Worm (Caenorhabditis elegans) whole organism, young adult: ENCODE measurements around the gene ZK792.5.

Experiments used
- B0035.1 ChIP-seq: sonication (generic microtip); optimal IDR thresholded peaks from 2 replicates; lab custom pipeline; 2016; ENCODE audit warnings: missing genetic modification characterization, mild to moderate bottlenecking, missing compliant biosample characterization, missing genotype, missing genetic modification reagents
- F23B12.7 ChIP-seq: sonication (generic microtip); optimal IDR thresholded peaks from 2 replicates; lab custom pipeline; 2017; ENCODE audit warnings: missing genetic modification characterization, mild to moderate bottlenecking, missing compliant biosample characterization, antibody characterized with exemption, moderate library complexity; ENCODE audit not compliant: insufficient read depth
- F33H1.4 ChIP-seq: fragments of 200-800 bp; sonication (Bioruptor generic); IDR thresholded peaks from 2 replicates; pipeline ENCODE4 v1.3.6; 2022; ENCODE audit warnings: missing genetic modification reagents, missing genetic modification characterization, missing compliant biosample characterization
- F57A8.1 ChIP-seq: fragments of 200-800 bp; sonication (Bioruptor generic); optimal IDR thresholded peaks from 2 replicates; lab custom pipeline; 2018; ENCODE audit warnings: mild to moderate bottlenecking, missing genetic modification characterization, moderate library complexity, missing compliant biosample characterization
- Y95B8A.8 ChIP-seq: fragments of 200-800 bp; sonication (Bioruptor generic); IDR thresholded peaks from 2 replicates; pipeline ENCODE4 v1.3.6; 2022; ENCODE audit warnings: missing genetic modification reagents, missing genetic modification characterization, missing compliant biosample characterization
- aptf-2 ChIP-seq: fragments of 200-800 bp; sonication (Bioruptor generic); conservative IDR thresholded peaks from 2 replicates; pipeline ENCODE4 v1.3.6; 2022; ENCODE audit warnings: missing genetic modification reagents, missing genetic modification characterization, missing compliant biosample characterization
- athp-1 ChIP-seq: sonication (generic microtip); optimal IDR thresholded peaks from 2 replicates; lab custom pipeline; 2017; ENCODE audit warnings: mild to moderate bottlenecking, missing genetic modification characterization, missing compliant biosample characterization
- attf-6 ChIP-seq: fragments of 200-800 bp; sonication (Bioruptor generic); IDR thresholded peaks from 2 replicates; pipeline ENCODE4 v1.3.6; 2022; ENCODE audit warnings: missing genetic modification reagents, missing genetic modification characterization, missing compliant biosample characterization
- bed-1 ChIP-seq: fragments of 200-800 bp; sonication (Bioruptor generic); IDR thresholded peaks from 2 replicates; pipeline ENCODE4 v1.3.6; 2022; ENCODE audit warnings: missing genetic modification reagents, missing genetic modification characterization, missing compliant biosample characterization
- cebp-1 ChIP-seq, 2 experiments: fragments of 200-800 bp in 1 of 2; sonication (Bioruptor generic) in 1 of 2; sonication (generic microtip) in 1 of 2; IDR thresholded peaks in 1 of 2; optimal IDR thresholded peaks in 1 of 2; 2 replicates each; pipeline versions ENCODE4 v1.3.6 to Lab custom; 2017 to 2022; ENCODE audit warnings: missing compliant biosample characterization in 2 of 2, missing genetic modification characterization in 2 of 2, mild to moderate bottlenecking in 1 of 2, missing genetic modification reagents in 1 of 2, moderate library complexity in 1 of 2
- ceh-58 ChIP-seq: fragments of 200-800 bp; sonication (Bioruptor generic); IDR thresholded peaks from 2 replicates; pipeline ENCODE4 v1.3.6; 2022; ENCODE audit warnings: missing genetic modification characterization, missing compliant biosample characterization
- ceh-91 ChIP-seq: fragments of 200-800 bp; sonication (Bioruptor generic); IDR thresholded peaks from 2 replicates; pipeline ENCODE4 v1.3.6; 2022; ENCODE audit warnings: missing genetic modification reagents, missing genetic modification characterization, missing compliant biosample characterization
- chd-7 ChIP-seq: sonication (generic microtip); optimal IDR thresholded peaks from 2 replicates; lab custom pipeline; 2016; ENCODE audit warnings: mild to moderate bottlenecking, missing genetic modification characterization, moderate library complexity, missing compliant biosample characterization
- die-1 ChIP-seq: sonication (generic microtip); optimal IDR thresholded peaks from 2 replicates; lab custom pipeline; 2016; ENCODE audit warnings: missing genotype, mild to moderate bottlenecking, missing genetic modification characterization, missing compliant biosample characterization
- dpff-1 ChIP-seq: sonication (generic microtip); optimal IDR thresholded peaks from 2 replicates; lab custom pipeline; 2017; ENCODE audit warnings: mild to moderate bottlenecking, missing genetic modification characterization, missing compliant biosample characterization
- efl-1 ChIP-seq: fragments of 150-350 bp; optimal IDR thresholded peaks from 2 replicates; lab custom pipeline; 2014; ENCODE audit warnings: missing biosample characterization, missing genetic modification reagents, missing genetic modification characterization
- egl-18 ChIP-seq: fragments of 200-800 bp; sonication (Bioruptor generic); IDR thresholded peaks from 2 replicates; pipeline ENCODE4 v1.3.6; 2022; ENCODE audit warnings: missing genetic modification reagents, missing genetic modification characterization, missing compliant biosample characterization
- egl-44 ChIP-seq: fragments of 200-800 bp; sonication (Bioruptor generic); IDR thresholded peaks from 2 replicates; pipeline ENCODE4 v1.3.6; 2022; ENCODE audit warnings: missing genetic modification reagents, missing genetic modification characterization, missing compliant biosample characterization
- him-1 ChIP-seq: sonication (generic microtip); optimal IDR thresholded peaks from 2 replicates; lab custom pipeline; 2016; ENCODE audit warnings: missing genotype, missing genetic modification reagents, missing genetic modification characterization, missing compliant biosample characterization
- hlh-26 ChIP-seq: fragments of 200-800 bp; sonication (Bioruptor generic); conservative IDR thresholded peaks from 2 replicates; pipeline ENCODE4 v1.3.6; 2022; ENCODE audit warnings: missing genetic modification reagents, missing genetic modification characterization, missing compliant biosample characterization
- hsf-1 ChIP-seq: fragments of 200-800 bp; sonication (Bioruptor generic); IDR thresholded peaks from 2 replicates; pipeline ENCODE4 v1.3.6; 2022; ENCODE audit warnings: missing genetic modification reagents, missing genetic modification characterization, missing compliant biosample characterization
- let-607 ChIP-seq, 2 experiments: fragments of 200-800 bp in 1 of 2; sonication (Bioruptor generic) in 1 of 2; sonication (generic microtip) in 1 of 2; optimal IDR thresholded peaks; 2 replicates each; lab custom pipeline; 2016 to 2018; ENCODE audit warnings: mild to moderate bottlenecking in 2 of 2, missing compliant biosample characterization in 2 of 2, missing genetic modification characterization in 2 of 2, moderate library complexity in 2 of 2, missing genotype in 1 of 2
- lin-35 ChIP-seq, 3 experiments: fragments of 150-350 bp in 2 of 3; sonication (generic microtip) in 1 of 3; optimal IDR thresholded peaks; 2 replicates each; lab custom pipeline; 2014 to 2018; ENCODE audit warnings: missing biosample characterization in 3 of 3, missing genetic modification characterization in 3 of 3, missing genetic modification reagents in 3 of 3
- lsl-1 ChIP-seq: fragments of 200-800 bp; sonication (Bioruptor generic); optimal IDR thresholded peaks from 2 replicates; lab custom pipeline; 2018; ENCODE audit warnings: mild to moderate bottlenecking, missing genetic modification characterization, moderate library complexity, missing compliant biosample characterization
- madf-6 ChIP-seq: fragments of 200-800 bp; sonication (Bioruptor generic); IDR thresholded peaks from 2 replicates; pipeline ENCODE4 v1.3.6; 2022; ENCODE audit warnings: missing genetic modification reagents, missing genetic modification characterization, missing compliant biosample characterization
- madf-8 ChIP-seq: fragments of 200-800 bp; sonication (Bioruptor generic); conservative IDR thresholded peaks from 2 replicates; pipeline ENCODE4 v1.3.6; 2022; ENCODE audit warnings: missing genetic modification reagents, missing genetic modification characterization, missing compliant biosample characterization
- mcd-1 ChIP-seq: fragments of 200-800 bp; sonication (Bioruptor generic); IDR thresholded peaks from 2 replicates; pipeline ENCODE4 v1.3.6; 2022; ENCODE audit warnings: missing genetic modification reagents, missing genetic modification characterization, missing compliant biosample characterization
- mxl-1 ChIP-seq: sonication (generic microtip); optimal IDR thresholded peaks from 2 replicates; lab custom pipeline; 2016; ENCODE audit warnings: missing genetic modification characterization, missing compliant biosample characterization
- nfya-1 ChIP-seq: sonication (generic microtip); optimal IDR thresholded peaks from 2 replicates; lab custom pipeline; 2017; ENCODE audit warnings: antibody characterized with exemption, missing compliant biosample characterization, missing genetic modification characterization, borderline replicate concordance; ENCODE audit not compliant: insufficient read depth
- nfyb-1 ChIP-seq: fragments of 200-800 bp; sonication (Bioruptor generic); IDR thresholded peaks from 2 replicates; pipeline ENCODE4 v1.3.6; 2022; ENCODE audit warnings: missing genetic modification reagents, missing genetic modification characterization, missing compliant biosample characterization
- nhr-120 ChIP-seq: fragments of 200-800 bp; sonication (Bioruptor generic); IDR thresholded peaks from 2 replicates; pipeline ENCODE4 v1.3.6; 2022; ENCODE audit warnings: missing genetic modification characterization, missing compliant biosample characterization
- rcor-1 ChIP-seq: fragments of 200-800 bp; sonication (Bioruptor generic); IDR thresholded peaks from 2 replicates; pipeline ENCODE4 v1.3.6; 2022; ENCODE audit warnings: missing genetic modification reagents, missing genetic modification characterization, missing compliant biosample characterization
- rec-8 ChIP-seq, 2 experiments: sonication (generic microtip); optimal IDR thresholded peaks; 2 replicates each; lab custom pipeline; 2016; ENCODE audit warnings: mild to moderate bottlenecking in 2 of 2, missing genetic modification characterization in 2 of 2, missing genetic modification reagents in 2 of 2, missing genotype in 2 of 2, missing biosample characterization in 1 of 2, missing compliant biosample characterization in 1 of 2, moderate library complexity in 1 of 2
- sptf-2 ChIP-seq: fragments of 200-800 bp; sonication (Bioruptor generic); optimal IDR thresholded peaks from 2 replicates; lab custom pipeline; 2018; ENCODE audit warnings: mild to moderate bottlenecking, missing genetic modification characterization, missing compliant biosample characterization
- xnd-1 ChIP-seq: sonication (generic microtip); optimal IDR thresholded peaks from 2 replicates; lab custom pipeline; 2016; ENCODE audit warnings: missing genotype, missing genetic modification reagents, missing genetic modification characterization, missing compliant biosample characterization
- zim-3 ChIP-seq: sonication (generic microtip); optimal IDR thresholded peaks from 2 replicates; lab custom pipeline; 2017; ENCODE audit warnings: mild to moderate bottlenecking, missing genetic modification characterization, moderate library complexity, missing compliant biosample characterization
- ztf-22 ChIP-seq: fragments of 200-800 bp; sonication (Bioruptor generic); optimal IDR thresholded peaks from 2 replicates; lab custom pipeline; 2018; ENCODE audit warnings: mild to moderate bottlenecking, missing genetic modification characterization, moderate library complexity, missing compliant biosample characterization

Gene ZK792.5

DNA sequence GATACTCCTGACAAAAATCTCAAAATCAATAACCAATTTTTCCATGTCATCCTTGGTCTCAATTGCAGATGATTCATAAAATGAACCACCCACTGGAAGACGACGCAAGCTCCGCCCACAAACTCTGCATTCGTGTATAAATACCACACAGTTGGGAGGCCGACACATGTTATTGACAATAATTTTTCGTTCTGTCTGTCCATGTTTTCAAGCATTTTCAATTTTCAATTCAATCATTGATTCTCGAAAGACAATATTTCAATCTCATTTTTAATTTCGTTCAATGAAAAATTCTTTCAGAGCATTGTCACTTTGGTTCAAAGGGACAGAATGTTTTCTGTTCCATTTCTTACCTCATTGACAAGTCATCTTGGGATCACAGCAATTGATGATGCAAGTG, 11.9 kb downstream of the ZK792.5 start, which contains the start of gene inx-9:
Gene inx-9, plus strand, starts transcription at position 301 of the 400 bp plus-strand sequence.
- TF ChIP-seq nfyb-1 (no peak), rec-8 (tag; optimal IDR thresholded peaks at IDR 0.05; lab: Kevin White, UChicago) (no peak), lin-35 (GFP tag; optimal IDR thresholded peaks at IDR 0.05; lab: Kevin White, UChicago) (no peak), cebp-1 (GFP tag; IDR thresholded peaks at IDR 0.05; lab: Robert Waterston, UW) (no peak), cebp-1 (tag; optimal IDR thresholded peaks at IDR 0.05; lab: Kevin White, UChicago) (no peak), mcd-1 (GFP tag; lab: Robert Waterston, UW) (no peak), hsf-1 (GFP tag; lab: Robert Waterston, UW) (no peak), let-607 (tag; optimal IDR thresholded peaks at IDR 0.05; lab: Kevin White, UChicago) (no peak), B0035.1 (no peak), Y95B8A.8 (GFP tag; lab: Robert Waterston, UW) (no peak), zim-3 (tag; lab: Kevin White, UChicago) (no peak), chd-7 (no peak), sptf-2 (GFP tag; lab: Kevin White, UChicago) (no peak), hlh-26 (GFP tag; lab: Robert Waterston, UW) (no peak)

- no peak for TF ChIP-seq rcor-1
- no peak for TF ChIP-seq let-607 (tag; optimal IDR thresholded peaks at IDR 0.05; lab: Kevin White, UChicago)
- TF ChIP-seq F23B12.7 (tag; lab: Kevin White, UChicago), result no peak
- TF ChIP-seq him-1 (tag; lab: Kevin White, UChicago), result no peak
- no peak for TF ChIP-seq ztf-22 (GFP tag; lab: Kevin White, UChicago)
- TF ChIP-seq ceh-58, result no peak
- TF ChIP-seq rec-8 (tag; optimal IDR thresholded peaks at IDR 0.05; lab: Kevin White, UChicago), result no peak
- no peak for TF ChIP-seq nhr-120 (GFP tag; lab: Robert Waterston, UW)
- no peak for TF ChIP-seq attf-6 (GFP tag; lab: Robert Waterston, UW)
- no peak for TF ChIP-seq mxl-1
These were observed 14.4 kb downstream of the ZK792.5 start, which contains the start of gene inx-8 for ce11 chrIV:11673543-11673942. Gene inx-8, plus strand, starts transcription at chrIV:11673843.

DNA sequence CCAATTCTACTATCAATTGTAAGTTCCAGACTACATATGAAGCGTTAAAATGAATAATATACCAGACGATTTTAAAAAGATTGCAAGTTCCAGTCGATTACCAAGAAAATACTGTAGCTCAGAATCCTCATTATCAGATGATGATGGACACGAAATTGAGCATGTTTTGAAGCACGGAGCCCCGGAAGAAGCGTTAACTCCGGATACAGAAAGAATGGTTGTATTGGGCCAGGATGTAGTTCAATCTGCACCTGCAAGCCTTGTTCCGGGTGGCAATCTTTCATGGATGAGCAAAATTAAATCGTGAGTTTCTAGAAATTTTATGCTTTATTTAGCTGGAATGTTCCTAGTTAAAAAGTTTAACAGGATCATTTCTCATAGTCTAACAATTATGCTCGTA, 19.9 kb downstream of the ZK792.5 start, which contains the start of gene atg-4.2:
Gene atg-4.2, plus strand, starts transcription at position 24 of the 400 bp plus-strand sequence.
- TF ChIP-seq F57A8.1 (GFP tag; lab: Kevin White, UChicago) (no peak), egl-44 (GFP tag; lab: Robert Waterston, UW) (no peak), cebp-1 (GFP tag; IDR thresholded peaks at IDR 0.05; lab: Robert Waterston, UW) (no peak), cebp-1 (tag; optimal IDR thresholded peaks at IDR 0.05; lab: Kevin White, UChicago) (no peak), nhr-120 (GFP tag; lab: Robert Waterston, UW) (no peak)

ce11 chrIV:11665010-11665409, 22.9 kb downstream of the ZK792.5 start, which contains the start of gene ZK809.9:
Gene ZK809.9, plus strand, starts transcription at chrIV:11665310.
- TF ChIP-seq athp-1, result no peak
- no peak for TF ChIP-seq aptf-2 (GFP tag; lab: Robert Waterston, UW)
- TF ChIP-seq egl-18 (GFP tag; lab: Robert Waterston, UW), result no peak
- no peak for TF ChIP-seq bed-1

DNA sequence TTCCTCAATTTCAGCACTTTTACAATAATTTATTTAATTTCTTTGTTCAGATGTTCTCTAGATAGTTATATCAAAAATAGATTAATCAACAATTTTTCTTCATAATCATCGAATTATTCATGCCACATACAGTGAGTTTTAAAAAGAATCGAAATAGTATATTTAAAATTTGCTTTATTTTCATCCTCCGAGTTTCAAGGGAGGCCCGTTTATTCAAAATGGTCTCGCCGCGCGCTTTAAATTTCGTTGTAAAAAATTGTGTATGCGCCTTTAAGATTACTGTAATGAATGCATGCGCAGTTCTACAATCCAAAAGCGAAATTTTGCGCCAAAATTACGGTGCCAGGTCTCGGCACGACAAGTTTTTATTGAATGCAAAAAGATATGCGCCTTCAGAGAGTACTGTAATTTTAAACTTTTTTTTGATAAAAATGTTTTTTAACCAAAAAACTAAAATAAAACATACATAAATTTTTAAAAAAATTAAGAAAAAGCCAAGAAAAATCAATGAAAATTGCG, 28.1 kb downstream of the ZK792.5 start, which contains the start of gene ZK792.1:
Gene ZK792.1, plus strand, starts transcription at position 51 of the 519 bp plus-strand sequence.
- peak; percentile 76 for TF ChIP-seq lsl-1
- TF ChIP-seq xnd-1 (tag; lab: Kevin White, UChicago), result peak; percentile 46
- no peak for TF ChIP-seq die-1 (tag; lab: Kevin White, UChicago)
- no peak for TF ChIP-seq egl-44 (GFP tag; lab: Robert Waterston, UW)
- TF ChIP-seq ceh-91, result peak; percentile 76
- TF ChIP-seq dpff-1 (tag; lab: Kevin White, UChicago), result no peak
- TF ChIP-seq F33H1.4 (GFP tag; lab: Robert Waterston, UW), result peak; percentile 69
- TF ChIP-seq madf-6, result peak; percentile 79
- TF ChIP-seq nfya-1 (tag; lab: Kevin White, UChicago), result no peak
- peak; percentile 62 for TF ChIP-seq efl-1 (GFP tag; lab: Kevin White, UChicago)
- TF ChIP-seq madf-8 (GFP tag; lab: Robert Waterston, UW), result peak; percentile 59
